Worm (Caenorhabditis elegans): ENCODE data around the gene T23G5.3.
A peak's percentile ranks its signal among the peaks of the same experiment; 100 is the strongest.

T23G5.3 gene

ce11 chrIII:9269012-9269471 is 38.0 kb upstream of the T23G5.3 start, which contains the start of gene clip-1 (continued):
- TF ChIP-seq ceh-90 (tag; optimal IDR thresholded peaks at IDR 0.05) (no peak), elt-2 (tag; optimal IDR thresholded peaks at IDR 0.05) (no peak), aha-1 (tag; optimal IDR thresholded peaks at IDR 0.05) (no peak), dpl-1 (GFP tag; optimal IDR thresholded peaks at IDR 0.05) (peak in 1 of 3 experiments; percentile 29), Y116A8C.19 (tag; optimal IDR thresholded peaks at IDR 0.05; ENCODE audit: borderline replicate concordance) (no peak), sptf-1 (tag; optimal IDR thresholded peaks at IDR 0.05) (no peak), lin-15B (tag; optimal IDR thresholded peaks at IDR 0.05) (no peak), nhr-47 (tag; optimal IDR thresholded peaks at IDR 0.05) (peak; percentile 19), skn-1 (tag; optimal IDR thresholded peaks at IDR 0.05) (no peak), C16A3.4 (tag; optimal IDR thresholded peaks at IDR 0.05) (no peak), ceh-8 (GFP tag; optimal IDR thresholded peaks at IDR 0.05) (no peak), ces-1 (GFP tag; optimal IDR thresholded peaks at IDR 0.05) (no peak), nhr-12 (tag; optimal IDR thresholded peaks at IDR 0.05) (no peak), blmp-1 (tag; optimal IDR thresholded peaks at IDR 0.05) (peak; percentile 76), nhr-28 (tag; optimal IDR thresholded peaks at IDR 0.05) (no peak), nhr-85 (tag) (peak; percentile 74), lin-35 (GFP tag; optimal IDR thresholded peaks at IDR 0.05) (peak in 1 of 2 experiments; percentile 71), fkh-10 (GFP tag; optimal IDR thresholded peaks at IDR 0.05) (no peak), nhr-84 (tag; optimal IDR thresholded peaks at IDR 0.05) (no peak), lin-14 (GFP tag; optimal IDR thresholded peaks at IDR 0.05) (peak; percentile 68), tlp-1 (tag; optimal IDR thresholded peaks at IDR 0.05) (no peak), hlh-4 (tag; optimal IDR thresholded peaks at IDR 0.05) (no peak), pqm-1 (tag; optimal IDR thresholded peaks at IDR 0.05) (no peak), zag-1 (tag; optimal IDR thresholded peaks at IDR 0.05) (no peak), unc-130 (tag; optimal IDR thresholded peaks at IDR 0.05) (peak; percentile 40), mep-1 (tag; optimal IDR thresholded peaks at IDR 0.05) (peak; percentile 20), egl-13 (tag; optimal IDR thresholded peaks at IDR 0.05) (no peak), unc-98 (GFP tag; IDR thresholded peaks at IDR 0.05) (no peak), pag-3 (tag; optimal IDR thresholded peaks at IDR 0.05; ENCODE audit: borderline replicate concordance, insufficient read depth) (peak; percentile 44), elt-3 (tag; optimal IDR thresholded peaks at IDR 0.05) (peak in 5 of 6 experiments; percentile 40 to 74 (median 50)), nhr-237 (tag; optimal IDR thresholded peaks at IDR 0.05) (peak; percentile 14), grh-1 (GFP tag; IDR thresholded peaks at IDR 0.05) (no peak), nhr-77 (tag; optimal IDR thresholded peaks at IDR 0.05) (no peak), sox-4 (tag; optimal IDR thresholded peaks at IDR 0.05) (no peak), sup-37 (GFP tag; optimal IDR thresholded peaks at IDR 0.05) (no peak), swsn-7 (tag; optimal IDR thresholded peaks at IDR 0.05) (no peak), irx-1 (tag; optimal IDR thresholded peaks at IDR 0.05) (no peak), ceh-82 (tag; optimal IDR thresholded peaks at IDR 0.05) (no peak), fkh-4 (tag; optimal IDR thresholded peaks at IDR 0.05; ENCODE audit: borderline replicate concordance) (no peak), snpc-4 (tag; optimal IDR thresholded peaks at IDR 0.05) (no peak), fkh-8 (tag; optimal IDR thresholded peaks at IDR 0.05) (no peak), ztf-4 (tag; optimal IDR thresholded peaks at IDR 0.05) (no peak), efl-1 (optimal IDR thresholded peaks at IDR 0.05) (peak; percentile 18 to 22), efl-1 (GFP tag; optimal IDR thresholded peaks at IDR 0.05 in 1 of 2) (no peak), nhr-19 (GFP tag; conservative IDR thresholded peaks at IDR 0.05) (no peak), isw-1 (GFP tag; IDR thresholded peaks at IDR 0.05) (no peak), lir-3 (tag; optimal IDR thresholded peaks at IDR 0.05; ENCODE audit: poor library complexity) (peak; percentile 16), nhr-76 (tag; optimal IDR thresholded peaks at IDR 0.05) (no peak), F16B12.6 (tag; optimal IDR thresholded peaks at IDR 0.05) (no peak), mdl-1 (tag; optimal IDR thresholded peaks at IDR 0.05) (peak in 1 of 2 experiments; percentile 21), zip-4 (GFP tag; optimal IDR thresholded peaks at IDR 0.05) (no peak), lsy-2 (tag; optimal IDR thresholded peaks at IDR 0.05) (peak in 1 of 2 experiments; percentile 44), ama-1 (optimal IDR thresholded peaks at IDR 0.05) (no peak)
